Fruit fly (Drosophila melanogaster) whole organism, embryonic: ENCODE data around the gene Ufsp2.

Source experiments
- ATbp ChIP-seq: fragments of 200-800 bp; sonication (Bioruptor generic); optimal IDR thresholded peaks from 2 replicates; lab custom pipeline; 2017; ENCODE audit warnings: missing biosample characterization, mild to moderate bottlenecking, missing genetic modification characterization, missing genetic modification reagents
- Abd-B ChIP-seq: fragments of 200-800 bp; sonication (Bioruptor generic); optimal IDR thresholded peaks from 2 replicates; lab custom pipeline; 2018; ENCODE audit warnings: missing biosample characterization, mild to moderate bottlenecking, missing genetic modification characterization, moderate library complexity
- Ada2b ChIP-seq: fragments of 200-800 bp; sonication (Bioruptor generic); IDR thresholded peaks from 2 replicates; pipeline ENCODE4 v1.3.6; 2022; ENCODE audit warnings: missing biosample characterization, missing genetic modification characterization
- Asciz ChIP-seq: fragments of 200-800 bp; sonication (Bioruptor generic); optimal IDR thresholded peaks from 2 replicates; lab custom pipeline; 2017; ENCODE audit warnings: missing biosample characterization, mild to moderate bottlenecking, missing genetic modification characterization, missing genetic modification reagents
- Atf-2 ChIP-seq: fragments of 200-800 bp; sonication (Bioruptor generic); optimal IDR thresholded peaks from 2 replicates; lab custom pipeline; 2016; ENCODE audit warnings: missing biosample characterization, missing genetic modification characterization
- CG10267 ChIP-seq: fragments of 200-800 bp; sonication (Bioruptor generic); optimal IDR thresholded peaks from 2 replicates; lab custom pipeline; 2018; ENCODE audit warnings: missing biosample characterization, mild to moderate bottlenecking, missing genetic modification characterization, moderate library complexity
- CG10321 ChIP-seq: fragments of 200-800 bp; sonication (Bioruptor generic); IDR thresholded peaks from 2 replicates; pipeline ENCODE4 v1.3.6; 2022; ENCODE audit warnings: missing biosample characterization, missing genetic modification characterization
- CG10959 ChIP-seq: fragments of 200-800 bp; sonication (Bioruptor generic); IDR thresholded peaks from 2 replicates; pipeline ENCODE4 v1.3.6; 2022; ENCODE audit warnings: missing biosample characterization, missing genetic modification characterization
- CG11247 ChIP-seq: fragments of 200-800 bp; sonication (Bioruptor generic); IDR thresholded peaks from 2 replicates; pipeline ENCODE4 v1.3.6; 2022; ENCODE audit warnings: missing biosample characterization, missing genetic modification characterization
- CG12391 ChIP-seq: fragments of 200-800 bp; sonication (Bioruptor generic); optimal IDR thresholded peaks from 3 replicates; lab custom pipeline; 2018; ENCODE audit warnings: missing biosample characterization, mild to moderate bottlenecking, missing genetic modification characterization, moderate library complexity
- CG12659 ChIP-seq: fragments of 200-800 bp; sonication (Bioruptor generic); optimal IDR thresholded peaks from 3 replicates; lab custom pipeline; 2017; ENCODE audit warnings: mild to moderate bottlenecking, missing biosample characterization, missing genetic modification reagents, missing genetic modification characterization
- CG14710 ChIP-seq: fragments of 200-800 bp; sonication (Bioruptor generic); optimal IDR thresholded peaks from 3 replicates; lab custom pipeline; 2019; ENCODE audit warnings: missing biosample characterization, mild to moderate bottlenecking, missing genetic modification characterization, moderate library complexity
- CG18262 ChIP-seq: fragments of 200-800 bp; optimal IDR thresholded peaks from 3 replicates; lab custom pipeline; 2019; ENCODE audit warnings: missing biosample characterization, mild to moderate bottlenecking, missing genetic modification characterization, moderate library complexity
- CG31388 ChIP-seq: fragments of 200-800 bp; sonication (Bioruptor generic); optimal IDR thresholded peaks from 2 replicates; lab custom pipeline; 2016; ENCODE audit warnings: missing biosample characterization, missing genetic modification characterization
- CG31441 ChIP-seq: fragments of 200-800 bp; sonication (Bioruptor generic); IDR thresholded peaks from 2 replicates; pipeline ENCODE4 v1.3.6; 2022; ENCODE audit warnings: missing biosample characterization, missing genetic modification characterization
- CG3407 ChIP-seq: fragments of 200-800 bp; sonication (Bioruptor generic); optimal IDR thresholded peaks from 2 replicates; lab custom pipeline; 2018; ENCODE audit warnings: missing biosample characterization, mild to moderate bottlenecking, missing genetic modification characterization
- CG34422 ChIP-seq: fragments of 200-800 bp; sonication (Bioruptor generic); IDR thresholded peaks from 3 replicates; pipeline ENCODE4 v1.3.6; 2022; ENCODE audit warnings: missing biosample characterization, missing genetic modification characterization
- CG3847 ChIP-seq: fragments of 200-800 bp; sonication (Bioruptor generic); IDR thresholded peaks from 2 replicates; pipeline ENCODE4 v1.3.6; 2022; ENCODE audit warnings: missing biosample characterization, missing genetic modification characterization
- CG4617 ChIP-seq: fragments of 200-800 bp; sonication (Bioruptor generic); optimal IDR thresholded peaks from 3 replicates; lab custom pipeline; 2016; ENCODE audit warnings: missing biosample characterization, missing genetic modification characterization, borderline replicate concordance
- CG4707 ChIP-seq: fragments of 200-800 bp; sonication (Bioruptor generic); optimal IDR thresholded peaks from 2 replicates; lab custom pipeline; 2018; ENCODE audit warnings: missing biosample characterization, mild to moderate bottlenecking, missing genetic modification characterization, moderate library complexity
- CG6254 ChIP-seq: fragments of 200-800 bp; sonication (Bioruptor generic); optimal IDR thresholded peaks from 3 replicates; lab custom pipeline; 2017; ENCODE audit warnings: mild to moderate bottlenecking, missing biosample characterization, missing genetic modification reagents, missing genetic modification characterization
- CG6683 ChIP-seq: fragments of 200-800 bp; sonication (Bioruptor generic); optimal IDR thresholded peaks from 2 replicates; lab custom pipeline; 2017; ENCODE audit warnings: missing biosample characterization, mild to moderate bottlenecking, missing genetic modification characterization, missing genetic modification reagents
- CG8478 ChIP-seq: fragments of >200 bp; optimal IDR thresholded peaks from 2 replicates; lab custom pipeline; 2018
- CG8765 ChIP-seq: fragments of 200-800 bp; sonication (Bioruptor generic); IDR thresholded peaks from 2 replicates; pipeline ENCODE4 v1.3.6; 2022; ENCODE audit warnings: missing biosample characterization, missing genetic modification characterization
- CG8944 ChIP-seq: fragments of 200-800 bp; sonication (Bioruptor generic); optimal IDR thresholded peaks from 3 replicates; lab custom pipeline; 2016; ENCODE audit warnings: missing biosample characterization, missing genetic modification characterization
- CG9437 ChIP-seq: fragments of 200-800 bp; sonication (Bioruptor generic); optimal IDR thresholded peaks from 2 replicates; lab custom pipeline; 2018; ENCODE audit warnings: missing biosample characterization, mild to moderate bottlenecking, missing genetic modification characterization
- CG9817 ChIP-seq: fragments of 200-800 bp; sonication (Bioruptor generic); optimal IDR thresholded peaks from 2 replicates; lab custom pipeline; 2018; ENCODE audit warnings: missing biosample characterization, mild to moderate bottlenecking, missing genetic modification characterization, moderate library complexity
- Chrac-16 ChIP-seq: fragments of 200-800 bp; sonication (Bioruptor generic); optimal IDR thresholded peaks from 3 replicates; lab custom pipeline; 2016; ENCODE audit warnings: missing biosample characterization, missing genetic modification characterization
- Dek ChIP-seq: fragments of 200-800 bp; sonication (Bioruptor generic); optimal IDR thresholded peaks from 3 replicates; lab custom pipeline; 2019; ENCODE audit warnings: missing biosample characterization, mild to moderate bottlenecking, missing genetic modification characterization, moderate library complexity
- Dfd ChIP-seq, 2 experiments: fragments of >200 bp; optimal IDR thresholded peaks; 2 replicates each; lab custom pipeline; 2017; ENCODE audit warnings: missing biosample characterization in 2 of 2, missing genetic modification characterization in 2 of 2
- HmgZ ChIP-seq: fragments of 200-800 bp; sonication (Bioruptor generic); optimal IDR thresholded peaks from 2 replicates; lab custom pipeline; 2018; ENCODE audit warnings: missing biosample characterization, mild to moderate bottlenecking, missing genetic modification characterization
- Kr ChIP-seq: fragments of 200-800 bp; sonication (Bioruptor generic); optimal IDR thresholded peaks from 2 replicates; lab custom pipeline; 2017; ENCODE audit warnings: missing biosample characterization, mild to moderate bottlenecking, missing genetic modification characterization
- Myb ChIP-seq: fragments of 200-800 bp; sonication (Bioruptor generic); optimal IDR thresholded peaks from 2 replicates; lab custom pipeline; 2016; ENCODE audit warnings: missing biosample characterization, missing genetic modification characterization
- Nf-YB ChIP-seq: fragments of 200-800 bp; sonication (Bioruptor generic); optimal IDR thresholded peaks from 3 replicates; lab custom pipeline; 2019; ENCODE audit warnings: missing biosample characterization, mild to moderate bottlenecking, missing genetic modification characterization, moderate library complexity
- Optix ChIP-seq: fragments of 200-800 bp; sonication (Bioruptor generic); IDR thresholded peaks from 3 replicates; pipeline ENCODE4 v1.3.6; 2022; ENCODE audit warnings: missing biosample characterization, missing genetic modification characterization
- Sry-δ ChIP-seq: fragments of 200-800 bp; sonication (Bioruptor generic); optimal IDR thresholded peaks from 2 replicates; lab custom pipeline; 2016; ENCODE audit warnings: missing biosample characterization, missing genetic modification characterization
- Taf1 ChIP-seq: fragments of 200-800 bp; sonication (Bioruptor generic); IDR thresholded peaks from 2 replicates; pipeline ENCODE4 v1.3.6; 2022; ENCODE audit warnings: missing biosample characterization, missing genetic modification characterization
- abd-A ChIP-seq: fragments of 200-800 bp; sonication (Bioruptor generic); optimal IDR thresholded peaks from 3 replicates; lab custom pipeline; 2019; ENCODE audit warnings: missing biosample characterization, mild to moderate bottlenecking, missing genetic modification characterization, moderate library complexity
- aop ChIP-seq: fragments of 200-800 bp; sonication (Bioruptor generic); IDR thresholded peaks from 2 replicates; pipeline ENCODE4 v1.3.6; 2022; ENCODE audit warnings: missing biosample characterization, missing genetic modification characterization
- bsh ChIP-seq, 2 experiments: fragments of 200-800 bp; sonication (Bioruptor generic); optimal IDR thresholded peaks; 2 replicates each; lab custom pipeline; 2017 to 2018; ENCODE audit warnings: mild to moderate bottlenecking in 2 of 2, missing biosample characterization in 2 of 2, missing genetic modification characterization in 2 of 2, moderate library complexity in 1 of 2
- chn ChIP-seq: fragments of 200-800 bp; sonication (Bioruptor generic); optimal IDR thresholded peaks from 2 replicates; lab custom pipeline; 2016; ENCODE audit warnings: missing biosample characterization, missing genetic modification characterization
- dan ChIP-seq: fragments of 200-800 bp; sonication (Bioruptor generic); IDR thresholded peaks from 2 replicates; pipeline ENCODE4 v1.3.6; 2022; ENCODE audit warnings: missing biosample characterization, missing genetic modification characterization
- dm ChIP-seq: fragments of 200-800 bp; sonication (Bioruptor generic); optimal IDR thresholded peaks from 3 replicates; lab custom pipeline; 2016; ENCODE audit warnings: missing biosample characterization, missing genetic modification characterization
- fd3F ChIP-seq: fragments of 200-800 bp; sonication (Bioruptor generic); optimal IDR thresholded peaks from 2 replicates; lab custom pipeline; 2018; ENCODE audit warnings: missing biosample characterization, mild to moderate bottlenecking, missing genetic modification characterization, moderate library complexity
- grn ChIP-seq: fragments of 200-800 bp; sonication (Bioruptor generic); optimal IDR thresholded peaks from 3 replicates; lab custom pipeline; 2017; ENCODE audit warnings: missing biosample characterization, missing genetic modification characterization
- jing ChIP-seq: fragments of 200-800 bp; sonication (Bioruptor generic); optimal IDR thresholded peaks from 2 replicates; lab custom pipeline; 2018; ENCODE audit warnings: missing biosample characterization, mild to moderate bottlenecking, missing genetic modification characterization
- lab ChIP-seq: fragments of 200-800 bp; sonication (Bioruptor generic); optimal IDR thresholded peaks from 3 replicates; lab custom pipeline; 2017; ENCODE audit warnings: missing biosample characterization, missing genetic modification characterization, mild to moderate bottlenecking, moderate library complexity, missing genetic modification reagents
- row ChIP-seq: fragments of 200-800 bp; sonication (Bioruptor generic); IDR thresholded peaks from 3 replicates; pipeline ENCODE4 v1.3.6; 2022; ENCODE audit warnings: missing biosample characterization, missing genetic modification characterization
- zen2 ChIP-seq: fragments of 200-800 bp; sonication (Bioruptor generic); IDR thresholded peaks from 3 replicates; pipeline ENCODE4 v1.3.6; 2022; ENCODE audit warnings: missing biosample characterization, missing genetic modification characterization; ENCODE audit not compliant: partially characterized antibody
- zfh1 ChIP-seq: fragments of 200-800 bp; sonication (Bioruptor generic); IDR thresholded peaks from 3 replicates; pipeline ENCODE4 v1.3.6; 2022; ENCODE audit warnings: missing biosample characterization, missing genetic modification characterization

Gene Ufsp2

dm6 chr3L:15532368-15533030 is 43.9 kb upstream of the Ufsp2 start (continued):
- TF ChIP-seq CG8478 (no peak), CG9437 (GFP tag; lab: Kevin White, UChicago) (peak; percentile 33), abd-A (tag; lab: Kevin White, UChicago) (peak; percentile 10), dm (GFP tag; lab: Kevin White, UChicago) (no peak), fd3F (GFP tag; lab: Kevin White, UChicago) (no peak), Chrac-16 (peak; percentile 1), CG12391 (no peak), Taf1 (GFP tag; lab: Robert Waterston, UW) (no peak), CG3407 (no peak), CG31388 (GFP tag; lab: Kevin White, UChicago) (no peak), CG4707 (GFP tag; lab: Kevin White, UChicago) (no peak), CG8765 (GFP tag; lab: Robert Waterston, UW) (peak; percentile 35; the same call in 1 of the 2 replicates), Abd-B (GFP tag; lab: Kevin White, UChicago) (peak; percentile 15), Kr (no peak), Atf-2 (peak; percentile 16), CG10959 (GFP tag; lab: Robert Waterston, UW) (peak; percentile 24; the same call in 1 of the 2 replicates), CG6254 (GFP tag; lab: Kevin White, UChicago) (peak; percentile 25), Myb (peak; percentile 14), CG18262 (tag; lab: Kevin White, UChicago) (peak; percentile 79), CG10321 (GFP tag; lab: Robert Waterston, UW) (no peak), lab (GFP tag; lab: Kevin White, UChicago) (peak; percentile 39), CG12659 (GFP tag; lab: Kevin White, UChicago) (no peak), bsh (GFP tag; optimal IDR thresholded peaks at IDR 0.05; lab: Kevin White, UChicago) (peak in 1 of 2 experiments; percentile 15), jing (GFP tag; lab: Kevin White, UChicago) (no peak), Dfd (GFP tag; optimal IDR thresholded peaks at IDR 0.05; lab: Kevin White, UChicago) (no peak), Nf-YB (GFP tag; lab: Kevin White, UChicago) (no peak), HmgZ (tag; lab: Kevin White, UChicago) (peak; percentile 2), zfh1 (GFP tag; lab: Robert Waterston, UW) (peak; percentile 45; the same call in 1 of the 3 replicates), Sry-δ (GFP tag; lab: Kevin White, UChicago) (no peak), CG10267 (tag; lab: Kevin White, UChicago) (peak; percentile 46), chn (no peak), CG9817 (tag; lab: Kevin White, UChicago) (peak; percentile 20), Dek (tag; lab: Kevin White, UChicago) (no peak), CG3847 (GFP tag; lab: Robert Waterston, UW) (no peak), grn (GFP tag; lab: Kevin White, UChicago) (no peak), CG14710 (tag; lab: Kevin White, UChicago) (peak; percentile 74), CG4617 (no peak), CG31441 (peak; percentile 68), Asciz (GFP tag; lab: Kevin White, UChicago) (peak; percentile 6), CG8944 (GFP tag; lab: Kevin White, UChicago) (no peak), dan (GFP tag; lab: Robert Waterston, UW) (no peak), aop (GFP tag; lab: Robert Waterston, UW) (no peak), row (peak; percentile 48), Ada2b (GFP tag; lab: Robert Waterston, UW) (peak; percentile 59), CG6683 (GFP tag; lab: Kevin White, UChicago) (no peak), zen2 (no peak), Optix (GFP tag; lab: Robert Waterston, UW) (no peak), CG11247 (GFP tag; lab: Robert Waterston, UW) (0 out of 2 replicates have a peak, but pooled peaks have one; percentile 18), CG34422 (GFP tag; lab: Robert Waterston, UW) (peak; percentile 16; the same call in 1 of the 3 replicates), ATbp (GFP tag; lab: Kevin White, UChicago) (no peak)
